Worm (Caenorhabditis elegans) whole organism, young adult: ENCODE measurements around the gene nhr-258.

Experiments used
- B0035.1 ChIP-seq: sonication (generic microtip); optimal IDR thresholded peaks from 2 replicates; lab custom pipeline; 2016; ENCODE audit warnings: missing genetic modification characterization, mild to moderate bottlenecking, missing compliant biosample characterization, missing genotype, missing genetic modification reagents
- F22D6.2 ChIP-seq: sonication (generic microtip); optimal IDR thresholded peaks from 2 replicates; lab custom pipeline; 2016; ENCODE audit warnings: mild to moderate bottlenecking, missing genetic modification characterization, missing compliant biosample characterization
- F49E8.2 ChIP-seq: sonication (generic microtip); optimal IDR thresholded peaks from 3 replicates; lab custom pipeline; 2017; ENCODE audit warnings: missing genetic modification characterization, mild to moderate bottlenecking, missing compliant biosample characterization, antibody characterized with exemption, moderate library complexity; ENCODE audit not compliant: insufficient read depth
- K11D2.4 ChIP-seq: fragments of 200-800 bp; sonication (Bioruptor generic); IDR thresholded peaks from 2 replicates; pipeline ENCODE4 v1.3.6; 2022; ENCODE audit warnings: missing genetic modification reagents, missing genetic modification characterization, missing compliant biosample characterization
- Y53F4B.3 ChIP-seq: fragments of 200-800 bp; sonication (Bioruptor generic); IDR thresholded peaks from 2 replicates; pipeline ENCODE4 v1.3.6; 2022; ENCODE audit warnings: missing genetic modification reagents, missing genetic modification characterization, missing compliant biosample characterization
- Y53G8AR.9 ChIP-seq: fragments of 200-800 bp; sonication (Bioruptor generic); conservative IDR thresholded peaks from 2 replicates; pipeline ENCODE4 v1.3.6; 2022; ENCODE audit warnings: missing genetic modification reagents, missing genetic modification characterization, missing compliant biosample characterization
- Y56A3A.18 ChIP-seq: fragments of 200-800 bp; sonication (Bioruptor generic); IDR thresholded peaks from 2 replicates; pipeline ENCODE4 v1.3.6; 2022; ENCODE audit warnings: missing genetic modification reagents, missing genetic modification characterization, missing compliant biosample characterization
- atf-7 ChIP-seq: sonication (generic microtip); optimal IDR thresholded peaks from 2 replicates; lab custom pipeline; 2017; ENCODE audit warnings: mild to moderate bottlenecking, missing genetic modification characterization, missing compliant biosample characterization
- bed-1 ChIP-seq: fragments of 200-800 bp; sonication (Bioruptor generic); IDR thresholded peaks from 2 replicates; pipeline ENCODE4 v1.3.6; 2022; ENCODE audit warnings: missing genetic modification reagents, missing genetic modification characterization, missing compliant biosample characterization
- ccch-3 ChIP-seq: fragments of 200-800 bp; sonication (Bioruptor generic); optimal IDR thresholded peaks from 2 replicates; lab custom pipeline; 2018; ENCODE audit warnings: mild to moderate bottlenecking, missing genetic modification characterization, missing compliant biosample characterization
- cebp-1 ChIP-seq, 2 experiments: fragments of 200-800 bp in 1 of 2; sonication (Bioruptor generic) in 1 of 2; sonication (generic microtip) in 1 of 2; IDR thresholded peaks in 1 of 2; optimal IDR thresholded peaks in 1 of 2; 2 replicates each; pipeline versions ENCODE4 v1.3.6 to Lab custom; 2017 to 2022; ENCODE audit warnings: missing compliant biosample characterization in 2 of 2, missing genetic modification characterization in 2 of 2, mild to moderate bottlenecking in 1 of 2, missing genetic modification reagents in 1 of 2, moderate library complexity in 1 of 2
- ceh-40 ChIP-seq: fragments of 200-800 bp; sonication (Bioruptor generic); IDR thresholded peaks from 2 replicates; pipeline ENCODE4 v1.3.6; 2022; ENCODE audit warnings: missing genetic modification characterization, missing compliant biosample characterization
- ceh-58 ChIP-seq: fragments of 200-800 bp; sonication (Bioruptor generic); IDR thresholded peaks from 2 replicates; pipeline ENCODE4 v1.3.6; 2022; ENCODE audit warnings: missing genetic modification characterization, missing compliant biosample characterization
- chd-7 ChIP-seq: sonication (generic microtip); optimal IDR thresholded peaks from 2 replicates; lab custom pipeline; 2016; ENCODE audit warnings: mild to moderate bottlenecking, missing genetic modification characterization, moderate library complexity, missing compliant biosample characterization
- die-1 ChIP-seq: sonication (generic microtip); optimal IDR thresholded peaks from 2 replicates; lab custom pipeline; 2016; ENCODE audit warnings: missing genotype, mild to moderate bottlenecking, missing genetic modification characterization, missing compliant biosample characterization
- egl-18 ChIP-seq: fragments of 200-800 bp; sonication (Bioruptor generic); IDR thresholded peaks from 2 replicates; pipeline ENCODE4 v1.3.6; 2022; ENCODE audit warnings: missing genetic modification reagents, missing genetic modification characterization, missing compliant biosample characterization
- egrh-3 ChIP-seq: fragments of 200-800 bp; sonication (Bioruptor generic); IDR thresholded peaks from 2 replicates; pipeline ENCODE4 v1.3.6; 2022; ENCODE audit warnings: missing genetic modification reagents, missing genetic modification characterization, missing compliant biosample characterization
- ets-4 ChIP-seq: fragments of 200-800 bp; sonication (Bioruptor generic); optimal IDR thresholded peaks from 2 replicates; lab custom pipeline; 2018; ENCODE audit warnings: mild to moderate bottlenecking, missing genetic modification characterization, missing compliant biosample characterization
- fkh-3 ChIP-seq: sonication (generic microtip); optimal IDR thresholded peaks from 2 replicates; lab custom pipeline; 2016; ENCODE audit warnings: mild to moderate bottlenecking, missing genetic modification characterization, missing compliant biosample characterization
- hlh-26 ChIP-seq: fragments of 200-800 bp; sonication (Bioruptor generic); conservative IDR thresholded peaks from 2 replicates; pipeline ENCODE4 v1.3.6; 2022; ENCODE audit warnings: missing genetic modification reagents, missing genetic modification characterization, missing compliant biosample characterization
- hmg-20 ChIP-seq: fragments of 200-800 bp; sonication (Bioruptor generic); IDR thresholded peaks from 2 replicates; pipeline ENCODE4 v1.3.6; 2022; ENCODE audit warnings: missing genetic modification reagents, missing genetic modification characterization, missing compliant biosample characterization
- lag-1 ChIP-seq: fragments of 200-800 bp; sonication (Bioruptor generic); IDR thresholded peaks from 2 replicates; pipeline ENCODE4 v1.3.6; 2022; ENCODE audit warnings: missing genetic modification reagents, missing genetic modification characterization, missing compliant biosample characterization
- let-526 ChIP-seq: fragments of 200-800 bp; sonication (Bioruptor generic); IDR thresholded peaks from 2 replicates; pipeline ENCODE4 v1.3.6; 2022; ENCODE audit warnings: missing genetic modification reagents, missing genetic modification characterization, missing compliant biosample characterization
- lin-54 ChIP-seq: fragments of 200-800 bp; sonication (Bioruptor generic); optimal IDR thresholded peaks from 2 replicates; lab custom pipeline; 2018; ENCODE audit warnings: mild to moderate bottlenecking, missing genetic modification characterization, missing compliant biosample characterization
- lir-1 ChIP-seq: fragments of 200-800 bp; sonication (Bioruptor generic); conservative IDR thresholded peaks from 2 replicates; pipeline ENCODE4 v1.3.6; 2022; ENCODE audit warnings: missing genetic modification reagents, missing genetic modification characterization, missing compliant biosample characterization
- lsy-27 ChIP-seq: sonication (generic microtip); optimal IDR thresholded peaks from 2 replicates; lab custom pipeline; 2017; ENCODE audit warnings: missing genetic modification characterization, mild to moderate bottlenecking, missing compliant biosample characterization, antibody characterized with exemption, missing genotype, borderline replicate concordance; ENCODE audit not compliant: insufficient read depth
- madf-10 ChIP-seq: sonication (generic microtip); optimal IDR thresholded peaks from 2 replicates; lab custom pipeline; 2016; ENCODE audit warnings: mild to moderate bottlenecking, missing genetic modification characterization, missing compliant biosample characterization
- mcd-1 ChIP-seq: fragments of 200-800 bp; sonication (Bioruptor generic); IDR thresholded peaks from 2 replicates; pipeline ENCODE4 v1.3.6; 2022; ENCODE audit warnings: missing genetic modification reagents, missing genetic modification characterization, missing compliant biosample characterization
- mes-4 ChIP-seq: sonication (generic microtip); optimal IDR thresholded peaks from 2 replicates; lab custom pipeline; 2016; ENCODE audit warnings: missing genotype, missing genetic modification characterization, missing compliant biosample characterization
- nhr-90 ChIP-seq: sonication (generic microtip); optimal IDR thresholded peaks from 2 replicates; lab custom pipeline; 2016; ENCODE audit warnings: missing genotype, mild to moderate bottlenecking, missing genetic modification characterization, missing compliant biosample characterization
- rcor-1 ChIP-seq: fragments of 200-800 bp; sonication (Bioruptor generic); IDR thresholded peaks from 2 replicates; pipeline ENCODE4 v1.3.6; 2022; ENCODE audit warnings: missing genetic modification reagents, missing genetic modification characterization, missing compliant biosample characterization
- somi-1 ChIP-seq: fragments of 200-800 bp; sonication (Bioruptor generic); optimal IDR thresholded peaks from 2 replicates; lab custom pipeline; 2018; ENCODE audit warnings: mild to moderate bottlenecking, missing genetic modification characterization, missing compliant biosample characterization
- unc-130 ChIP-seq: sonication (generic microtip); optimal IDR thresholded peaks from 2 replicates; lab custom pipeline; 2016; ENCODE audit warnings: missing genetic modification reagents, missing genetic modification characterization, missing compliant biosample characterization
- unc-62 ChIP-seq: fragments of 150-350 bp; optimal IDR thresholded peaks from 2 replicates; lab custom pipeline; 2014; ENCODE audit warnings: missing biosample characterization, missing genetic modification reagents, missing genetic modification characterization
- xnd-1 ChIP-seq: sonication (generic microtip); optimal IDR thresholded peaks from 2 replicates; lab custom pipeline; 2016; ENCODE audit warnings: missing genotype, missing genetic modification reagents, missing genetic modification characterization, missing compliant biosample characterization
- zim-3 ChIP-seq: sonication (generic microtip); optimal IDR thresholded peaks from 2 replicates; lab custom pipeline; 2017; ENCODE audit warnings: mild to moderate bottlenecking, missing genetic modification characterization, moderate library complexity, missing compliant biosample characterization
- ztf-26 ChIP-seq: sonication (generic microtip); optimal IDR thresholded peaks from 2 replicates; lab custom pipeline; 2017; ENCODE audit warnings: missing genetic modification characterization, missing compliant biosample characterization
- ztf-3 ChIP-seq: fragments of 200-800 bp; sonication (Bioruptor generic); optimal IDR thresholded peaks from 2 replicates; lab custom pipeline; 2018; ENCODE audit warnings: mild to moderate bottlenecking, missing genetic modification characterization, missing compliant biosample characterization

Gene nhr-258

ce11 chrIV:8076511-8076910 lies 31.8 kb downstream of the nhr-258 start (continued):
- no peak for TF ChIP-seq ztf-3 (GFP tag; lab: Kevin White, UChicago)

ce11 chrIV:8080166-8080565 lies 35.4 kb downstream of the nhr-258 start:
- no peak for TF ChIP-seq nhr-90 (tag; lab: Kevin White, UChicago)
- no peak for TF ChIP-seq rcor-1 (GFP tag; lab: Robert Waterston, UW)
- TF ChIP-seq unc-62 (GFP tag; lab: Kevin White, UChicago), result no peak
- TF ChIP-seq zim-3 (tag; lab: Kevin White, UChicago), result no peak
- TF ChIP-seq ztf-26 (tag; lab: Kevin White, UChicago), result no peak
- no peak for TF ChIP-seq lag-1 (GFP tag; lab: Robert Waterston, UW)
- no peak for TF ChIP-seq lsy-27 (tag; lab: Kevin White, UChicago)
- TF ChIP-seq atf-7 (tag; lab: Kevin White, UChicago), result no peak
- no peak for TF ChIP-seq Y53G8AR.9 (GFP tag; lab: Robert Waterston, UW)

DNA sequence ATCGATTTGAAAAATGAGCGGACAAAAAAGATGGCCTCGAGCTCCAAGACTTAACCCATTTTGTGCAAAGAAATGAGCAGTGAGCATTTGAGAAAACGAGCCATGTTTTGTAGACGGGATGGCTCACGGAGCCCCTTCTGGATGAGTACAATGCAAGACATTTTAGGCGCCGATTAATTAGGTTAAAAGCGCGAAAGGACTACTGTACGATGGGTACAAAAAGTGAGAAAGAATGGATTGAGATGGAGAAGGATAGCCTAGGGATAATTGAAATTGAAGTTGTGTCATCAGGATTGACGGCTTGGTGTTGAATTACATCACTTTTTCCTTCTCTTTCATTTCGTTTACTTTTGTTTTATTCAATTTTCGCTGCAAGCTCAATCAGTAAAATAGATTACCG lies 36.0 kb downstream of the nhr-258 start:
- no peak for TF ChIP-seq fkh-3 (tag; lab: Kevin White, UChicago)
- no peak for TF ChIP-seq lir-1 (GFP tag; lab: Robert Waterston, UW)
- no peak for TF ChIP-seq unc-130 (GFP tag; lab: Kevin White, UChicago)
- no peak for TF ChIP-seq lin-54 (GFP tag; lab: Kevin White, UChicago)
- no peak for TF ChIP-seq ceh-58
- no peak for TF ChIP-seq bed-1 (GFP tag; lab: Robert Waterston, UW)
- TF ChIP-seq ceh-40 (GFP tag; lab: Robert Waterston, UW), result no peak
- TF ChIP-seq F22D6.2, result no peak
- TF ChIP-seq mcd-1 (GFP tag; lab: Robert Waterston, UW), result no peak
- TF ChIP-seq egl-18 (GFP tag; lab: Robert Waterston, UW), result no peak
- no peak for TF ChIP-seq K11D2.4 (GFP tag; lab: Robert Waterston, UW)
- TF ChIP-seq madf-10 (tag; lab: Kevin White, UChicago), result no peak

DNA sequence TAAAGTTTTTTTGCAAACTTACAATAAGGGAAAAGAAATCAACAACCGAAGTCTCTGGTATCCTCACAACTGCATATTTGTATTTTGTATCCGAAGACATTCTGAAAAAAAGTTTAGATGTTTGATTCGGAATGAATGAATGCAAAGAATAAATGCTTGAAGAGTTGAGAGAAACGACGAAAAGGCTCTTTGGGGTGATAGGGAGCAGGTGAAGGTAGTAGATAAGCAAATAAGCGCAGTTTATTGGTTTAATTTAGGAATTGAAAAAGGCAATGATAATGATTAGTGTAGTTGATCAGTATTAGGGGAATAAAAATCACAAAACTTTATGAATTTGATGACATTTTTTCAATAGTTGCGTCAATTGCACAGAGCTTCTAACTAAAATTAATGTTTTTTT lies 41.8 kb downstream of the nhr-258 start, which contains the start of gene nsy-7:
Gene nsy-7, minus strand, starts transcription at position 101 of the 400 bp plus-strand sequence.
- TF ChIP-seq Y53G8AR.9 (GFP tag; lab: Robert Waterston, UW) (no peak), madf-10 (tag; lab: Kevin White, UChicago) (no peak), B0035.1 (tag; lab: Kevin White, UChicago) (no peak), ztf-26 (tag; lab: Kevin White, UChicago) (no peak), ets-4 (GFP tag; lab: Kevin White, UChicago) (no peak), Y56A3A.18 (GFP tag; lab: Robert Waterston, UW) (no peak), hmg-20 (GFP tag; lab: Robert Waterston, UW) (no peak), Y53F4B.3 (GFP tag; lab: Robert Waterston, UW) (no peak)

DNA sequence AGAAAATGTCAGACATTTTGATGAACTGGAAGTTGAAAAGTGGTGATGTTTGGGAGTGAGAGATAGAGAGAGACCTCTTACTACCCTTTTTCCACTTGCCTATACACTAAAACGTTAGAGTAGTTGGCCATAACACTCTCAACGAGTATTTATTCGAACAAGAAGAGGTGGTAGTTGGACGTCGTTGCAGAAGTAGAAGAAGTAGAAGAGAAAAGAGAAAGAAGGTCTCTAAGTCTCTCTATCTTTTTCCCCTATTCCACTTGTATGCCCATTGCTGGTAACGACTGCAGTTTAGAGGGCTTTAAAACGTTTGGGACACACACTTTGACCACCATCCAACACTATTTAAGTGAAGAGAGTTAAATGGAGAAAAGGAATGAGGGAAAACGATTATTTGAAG lies 46.8 kb downstream of the nhr-258 start:
- TF ChIP-seq ccch-3 (GFP tag; lab: Kevin White, UChicago) (no peak), let-526 (GFP tag; lab: Robert Waterston, UW) (no peak), die-1 (no peak), mcd-1 (GFP tag; lab: Robert Waterston, UW) (no peak), somi-1 (GFP tag; lab: Kevin White, UChicago) (no peak), cebp-1 (GFP tag; IDR thresholded peaks at IDR 0.05; lab: Robert Waterston, UW) (no peak), cebp-1 (tag; optimal IDR thresholded peaks at IDR 0.05; lab: Kevin White, UChicago) (no peak), F49E8.2 (no peak), xnd-1 (no peak), ceh-58 (no peak), ztf-26 (tag; lab: Kevin White, UChicago) (no peak), chd-7 (tag; lab: Kevin White, UChicago) (no peak), egrh-3 (GFP tag; lab: Robert Waterston, UW) (no peak), Y56A3A.18 (GFP tag; lab: Robert Waterston, UW) (no peak), unc-62 (GFP tag; lab: Kevin White, UChicago) (no peak), hlh-26 (GFP tag; lab: Robert Waterston, UW) (no peak), mes-4 (tag; lab: Kevin White, UChicago) (no peak)
